Fruit fly (Drosophila melanogaster) whole organism, embryonic: ENCODE results near the gene CG14669.

Source experiments
- Aef1 ChIP-seq: fragments of 200-800 bp; sonication (Bioruptor generic); IDR thresholded peaks from 3 replicates; pipeline ENCODE4 v1.3.6; 2022; ENCODE audit warnings: missing biosample characterization, missing genetic modification characterization
- BEAF-32 ChIP-seq: fragments of 200-800 bp; sonication (Bioruptor generic); optimal IDR thresholded peaks from 3 replicates; lab custom pipeline; 2017; ENCODE audit warnings: missing biosample characterization, missing genetic modification characterization, mild to moderate bottlenecking, moderate library complexity, missing genetic modification reagents
- CG11456 ChIP-seq: fragments of 200-800 bp; sonication (Bioruptor generic); IDR thresholded peaks from 3 replicates; pipeline ENCODE4 v1.3.6; 2022; ENCODE audit warnings: missing biosample characterization, missing genetic modification characterization
- CG11695 ChIP-seq: fragments of 200-800 bp; sonication (Bioruptor generic); IDR thresholded peaks from 3 replicates; pipeline ENCODE4 v1.3.6; 2022; ENCODE audit warnings: missing biosample characterization, missing genetic modification characterization
- CG14441 ChIP-seq: fragments of 200-800 bp; sonication (Bioruptor generic); IDR thresholded peaks from 2 replicates; pipeline ENCODE4 v1.3.6; 2022; ENCODE audit warnings: missing biosample characterization, missing genetic modification characterization
- CG17328 ChIP-seq: fragments of 200-800 bp; sonication (Bioruptor generic); IDR thresholded peaks from 2 replicates; pipeline ENCODE4 v1.3.6; 2022; ENCODE audit warnings: missing biosample characterization, missing genetic modification characterization
- CG17802 ChIP-seq: fragments of 200-800 bp; sonication (Bioruptor generic); optimal IDR thresholded peaks from 2 replicates; lab custom pipeline; 2018; ENCODE audit warnings: missing biosample characterization, mild to moderate bottlenecking, missing genetic modification characterization, moderate library complexity
- CG18619 ChIP-seq: fragments of 200-800 bp; sonication (Bioruptor generic); optimal IDR thresholded peaks from 3 replicates; lab custom pipeline; 2017; ENCODE audit warnings: missing biosample characterization, mild to moderate bottlenecking, missing genetic modification characterization
- CG2116 ChIP-seq: fragments of 200-800 bp; sonication (Bioruptor generic); optimal IDR thresholded peaks from 3 replicates; lab custom pipeline; 2018; ENCODE audit warnings: missing biosample characterization, mild to moderate bottlenecking, missing genetic modification characterization
- CG31441 ChIP-seq: fragments of 200-800 bp; sonication (Bioruptor generic); IDR thresholded peaks from 2 replicates; pipeline ENCODE4 v1.3.6; 2022; ENCODE audit warnings: missing biosample characterization, missing genetic modification characterization
- CG34376 ChIP-seq: fragments of 200-800 bp; sonication (Bioruptor generic); optimal IDR thresholded peaks from 2 replicates; lab custom pipeline; 2018; ENCODE audit warnings: missing biosample characterization, mild to moderate bottlenecking, missing genetic modification characterization
- CG3847 ChIP-seq: fragments of 200-800 bp; sonication (Bioruptor generic); IDR thresholded peaks from 2 replicates; pipeline ENCODE4 v1.3.6; 2022; ENCODE audit warnings: missing biosample characterization, missing genetic modification characterization
- CG43689 ChIP-seq: fragments of 200-800 bp; sonication (Bioruptor generic); IDR thresholded peaks from 2 replicates; pipeline ENCODE4 v1.3.6; 2022; ENCODE audit warnings: missing biosample characterization, missing genetic modification characterization
- CG6765 ChIP-seq: fragments of 200-800 bp; sonication (Bioruptor generic); optimal IDR thresholded peaks from 3 replicates; lab custom pipeline; 2017; ENCODE audit warnings: missing biosample characterization, mild to moderate bottlenecking, missing genetic modification characterization
- CG7357 ChIP-seq: fragments of 200-800 bp; sonication (Bioruptor generic); IDR thresholded peaks from 3 replicates; pipeline ENCODE4 v1.3.6; 2022; ENCODE audit warnings: missing biosample characterization, missing genetic modification characterization
- CG7963 ChIP-seq: fragments of 200-800 bp; sonication (Bioruptor generic); IDR thresholded peaks from 3 replicates; pipeline ENCODE4 v1.3.6; 2022; ENCODE audit warnings: missing biosample characterization, missing genetic modification characterization; ENCODE audit not compliant: partially characterized antibody
- E2f2 ChIP-seq: fragments of 200-800 bp; sonication (Bioruptor generic); IDR thresholded peaks from 2 replicates; pipeline ENCODE4 v1.3.6; 2022; ENCODE audit warnings: missing biosample characterization, missing genetic modification characterization
- Fer3 ChIP-seq: fragments of 200-800 bp; sonication (Bioruptor generic); optimal IDR thresholded peaks from 2 replicates; lab custom pipeline; 2018; ENCODE audit warnings: missing biosample characterization, mild to moderate bottlenecking, missing genetic modification characterization, moderate library complexity
- GATAe ChIP-seq: fragments of 200-800 bp; sonication (Bioruptor generic); conservative IDR thresholded peaks from 2 replicates; pipeline ENCODE4 v1.3.6; 2022; ENCODE audit warnings: missing biosample characterization, missing genetic modification characterization
- HLH54F ChIP-seq: fragments of 200-800 bp; sonication (Bioruptor generic); optimal IDR thresholded peaks from 3 replicates; lab custom pipeline; 2016; ENCODE audit warnings: missing biosample characterization, missing genetic modification characterization
- Mes4 ChIP-seq: fragments of 200-800 bp; sonication (Bioruptor generic); optimal IDR thresholded peaks from 2 replicates; lab custom pipeline; 2016; ENCODE audit warnings: missing biosample characterization, missing genetic modification characterization
- NC2α ChIP-seq: fragments of 200-800 bp; sonication (Bioruptor generic); optimal IDR thresholded peaks from 2 replicates; lab custom pipeline; 2016; ENCODE audit warnings: missing biosample characterization, missing genetic modification characterization
- Nf-YC ChIP-seq: fragments of 200-800 bp; optimal IDR thresholded peaks from 3 replicates; lab custom pipeline; 2019; ENCODE audit warnings: missing biosample characterization, mild to moderate bottlenecking, missing genetic modification characterization, moderate library complexity
- Sry-δ ChIP-seq: fragments of 200-800 bp; sonication (Bioruptor generic); optimal IDR thresholded peaks from 2 replicates; lab custom pipeline; 2016; ENCODE audit warnings: missing biosample characterization, missing genetic modification characterization
- Xrp1 ChIP-seq: fragments of 200-800 bp; sonication (Bioruptor generic); IDR thresholded peaks from 2 replicates; pipeline ENCODE4 v1.3.6; 2022; ENCODE audit warnings: missing biosample characterization, missing genetic modification characterization
- abd-A ChIP-seq: fragments of 200-800 bp; sonication (Bioruptor generic); optimal IDR thresholded peaks from 3 replicates; lab custom pipeline; 2019; ENCODE audit warnings: missing biosample characterization, mild to moderate bottlenecking, missing genetic modification characterization, moderate library complexity
- ase ChIP-seq: fragments of 200-800 bp; sonication (Bioruptor generic); IDR thresholded peaks from 3 replicates; pipeline ENCODE4 v1.3.6; 2022; ENCODE audit warnings: missing biosample characterization, missing genetic modification characterization
- ato ChIP-seq: fragments of 200-800 bp; sonication (Bioruptor generic); IDR thresholded peaks from 2 replicates; pipeline ENCODE4 v1.3.6; 2022; ENCODE audit warnings: missing biosample characterization, missing genetic modification characterization; ENCODE audit not compliant: partially characterized antibody
- bowl ChIP-seq: fragments of 200-800 bp; sonication (Bioruptor generic); IDR thresholded peaks from 2 replicates; pipeline ENCODE4 v1.3.6; 2022; ENCODE audit warnings: missing biosample characterization, missing genetic modification characterization
- br ChIP-seq: fragments of >200 bp; optimal IDR thresholded peaks from 2 replicates; lab custom pipeline; 2017
- cato ChIP-seq: fragments of 200-800 bp; sonication (Bioruptor generic); optimal IDR thresholded peaks from 2 replicates; lab custom pipeline; 2016; ENCODE audit warnings: missing biosample characterization, missing genetic modification characterization, borderline replicate concordance
- crc ChIP-seq: fragments of 200-800 bp; sonication (Bioruptor generic); optimal IDR thresholded peaks from 2 replicates; lab custom pipeline; 2016; ENCODE audit warnings: missing biosample characterization, missing genetic modification characterization
- dan ChIP-seq: fragments of 200-800 bp; sonication (Bioruptor generic); IDR thresholded peaks from 2 replicates; pipeline ENCODE4 v1.3.6; 2022; ENCODE audit warnings: missing biosample characterization, missing genetic modification characterization
- emc ChIP-seq: fragments of 200-800 bp; sonication (Bioruptor generic); optimal IDR thresholded peaks from 2 replicates; lab custom pipeline; 2016; ENCODE audit warnings: missing biosample characterization, missing genetic modification characterization
- gcm2 ChIP-seq: fragments of 200-800 bp; sonication (Bioruptor generic); optimal IDR thresholded peaks from 2 replicates; lab custom pipeline; 2016; ENCODE audit warnings: missing biosample characterization, missing genetic modification characterization
- kay ChIP-seq: fragments of 200-800 bp; sonication (Bioruptor generic); optimal IDR thresholded peaks from 2 replicates; lab custom pipeline; 2016; ENCODE audit warnings: missing biosample characterization, missing genetic modification characterization
- klu ChIP-seq: fragments of 200-800 bp; sonication (Bioruptor generic); IDR thresholded peaks from 2 replicates; pipeline ENCODE4 v1.3.6; 2022; ENCODE audit warnings: missing biosample characterization, missing genetic modification characterization
- kni ChIP-seq: fragments of 200-800 bp; sonication (Bioruptor generic); optimal IDR thresholded peaks from 3 replicates; lab custom pipeline; 2017; ENCODE audit warnings: mild to moderate bottlenecking, missing biosample characterization, missing genetic modification reagents, missing genetic modification characterization
- lbe ChIP-seq: fragments of 200-800 bp; sonication (Bioruptor generic); optimal IDR thresholded peaks from 2 replicates; lab custom pipeline; 2016; ENCODE audit warnings: missing biosample characterization, mild to moderate bottlenecking, missing genetic modification characterization
- nmo ChIP-seq: fragments of 200-800 bp; sonication (Bioruptor generic); optimal IDR thresholded peaks from 2 replicates; lab custom pipeline; 2018; ENCODE audit warnings: missing biosample characterization, mild to moderate bottlenecking, missing genetic modification characterization, moderate library complexity
- pros ChIP-seq: fragments of 200-800 bp; sonication (Bioruptor generic); optimal IDR thresholded peaks from 3 replicates; lab custom pipeline; 2019; ENCODE audit warnings: missing biosample characterization, mild to moderate bottlenecking, missing genetic modification characterization, moderate library complexity
- repo ChIP-seq: fragments of 200-800 bp; sonication (Bioruptor generic); optimal IDR thresholded peaks from 2 replicates; lab custom pipeline; 2016; ENCODE audit warnings: missing biosample characterization, missing genetic modification characterization
- rib ChIP-seq: fragments of 200-800 bp; sonication (Bioruptor generic); IDR thresholded peaks from 2 replicates; pipeline ENCODE4 v1.3.6; 2022; ENCODE audit warnings: missing biosample characterization, missing genetic modification characterization
- run ChIP-seq: fragments of 200-800 bp; sonication (Bioruptor generic); optimal IDR thresholded peaks from 3 replicates; lab custom pipeline; 2018; ENCODE audit warnings: missing biosample characterization, mild to moderate bottlenecking, missing genetic modification characterization
- sna ChIP-seq: fragments of 200-800 bp; sonication (Bioruptor generic); IDR thresholded peaks from 2 replicates; pipeline ENCODE4 v1.3.6; 2022; ENCODE audit warnings: missing biosample characterization, missing genetic modification characterization; ENCODE audit not compliant: partially characterized antibody
- sob ChIP-seq: fragments of 200-800 bp; sonication (Bioruptor generic); IDR thresholded peaks from 2 replicates; pipeline ENCODE4 v1.3.6; 2022; ENCODE audit warnings: missing biosample characterization, missing genetic modification characterization
- tll ChIP-seq, 2 experiments: fragments of 200-800 bp in 1 of 2; fragments of >200 bp in 1 of 2; sonication (Bioruptor generic) in 1 of 2; optimal IDR thresholded peaks; 2 replicates each; lab custom pipeline; 2017 to 2019; ENCODE audit warnings: missing biosample characterization in 2 of 2, missing genetic modification characterization in 2 of 2, mild to moderate bottlenecking in 1 of 2, moderate library complexity in 1 of 2
- toy ChIP-seq: fragments of 200-800 bp; sonication (Bioruptor generic); IDR thresholded peaks from 2 replicates; pipeline ENCODE4 v1.3.6; 2022; ENCODE audit warnings: missing biosample characterization, missing genetic modification characterization
- z ChIP-seq: fragments of 200-800 bp; sonication (Bioruptor generic); IDR thresholded peaks from 3 replicates; pipeline ENCODE4 v1.3.6; 2022; ENCODE audit warnings: missing biosample characterization, missing genetic modification characterization
- zen2 ChIP-seq: fragments of 200-800 bp; sonication (Bioruptor generic); IDR thresholded peaks from 3 replicates; pipeline ENCODE4 v1.3.6; 2022; ENCODE audit warnings: missing biosample characterization, missing genetic modification characterization; ENCODE audit not compliant: partially characterized antibody

CG14669 gene

dm6 chr3R:5463199-5463949 is 49.0 kb downstream of the CG14669 start (continued):
- no peak for TF ChIP-seq zen2 (GFP tag; lab: Robert Waterston, UW)
- TF ChIP-seq nmo (GFP tag; lab: Kevin White, UChicago) = peak; percentile 7
- TF ChIP-seq CG3847 = no peak
- TF ChIP-seq bowl (GFP tag; lab: Robert Waterston, UW) = 0 out of 2 replicates have a peak, but pooled peaks have one; percentile 20
- no peak for TF ChIP-seq rib (GFP tag; lab: Robert Waterston, UW)
- TF ChIP-seq Nf-YC (tag; lab: Kevin White, UChicago) = peak; percentile 26
- TF ChIP-seq Fer3 = no peak
- TF ChIP-seq gcm2 = no peak
- no peak for TF ChIP-seq CG7963 (GFP tag; lab: Robert Waterston, UW)
- no peak for TF ChIP-seq run (tag; lab: Kevin White, UChicago)
- TF ChIP-seq repo (GFP tag; lab: Kevin White, UChicago) = no peak
- peak; percentile 58 for TF ChIP-seq CG34376 (GFP tag; lab: Kevin White, UChicago)
- no peak for TF ChIP-seq CG43689 (GFP tag; lab: Robert Waterston, UW)
- no peak for TF ChIP-seq CG11456
- no peak for TF ChIP-seq E2f2
- no peak for TF ChIP-seq CG31441 (GFP tag; lab: Robert Waterston, UW)
- TF ChIP-seq kni (GFP tag; lab: Kevin White, UChicago) = no peak
- TF ChIP-seq NC2α (GFP tag; lab: Kevin White, UChicago) = no peak
- TF ChIP-seq CG17802 (tag; lab: Kevin White, UChicago) = no peak
- no peak for TF ChIP-seq ase (GFP tag; lab: Robert Waterston, UW)
- TF ChIP-seq emc (GFP tag; lab: Kevin White, UChicago) = no peak
- TF ChIP-seq sna = 0 out of 2 replicates have a peak, but pooled peaks have one; percentile 11
- no peak for TF ChIP-seq HLH54F
- TF ChIP-seq z (GFP tag; lab: Robert Waterston, UW) = no peak
- no peak for TF ChIP-seq CG7357
- TF ChIP-seq CG18619 (GFP tag; lab: Kevin White, UChicago) = no peak
- TF ChIP-seq CG14441 = no peak
- no peak for TF ChIP-seq toy (GFP tag; lab: Robert Waterston, UW)
- no peak for TF ChIP-seq CG11695 (GFP tag; lab: Robert Waterston, UW)
- TF ChIP-seq klu (GFP tag; lab: Robert Waterston, UW) = no peak
- TF ChIP-seq CG6765 (GFP tag; lab: Kevin White, UChicago) = no peak
- peak in 1 of 2 experiments; percentile 41 for TF ChIP-seq tll (GFP tag; optimal IDR thresholded peaks at IDR 0.05; lab: Kevin White, UChicago)
- no peak for TF ChIP-seq cato (GFP tag; lab: Kevin White, UChicago)
- TF ChIP-seq abd-A (tag; lab: Kevin White, UChicago) = no peak
- no peak for TF ChIP-seq Xrp1 (GFP tag; lab: Robert Waterston, UW)
- peak; percentile 73 for TF ChIP-seq kay (GFP tag; lab: Kevin White, UChicago)
- no peak for TF ChIP-seq sob (GFP tag; lab: Robert Waterston, UW)
- TF ChIP-seq ato = no peak
- peak; percentile 8 for TF ChIP-seq CG2116 (GFP tag; lab: Kevin White, UChicago)
- TF ChIP-seq BEAF-32 (GFP tag; lab: Kevin White, UChicago) = peak; percentile 34
- no peak for TF ChIP-seq GATAe
- peak; percentile 25 for TF ChIP-seq pros
- 0 out of 2 replicates have a peak, but pooled peaks have one; percentile 20 for TF ChIP-seq CG17328 (GFP tag; lab: Robert Waterston, UW)
- TF ChIP-seq crc (GFP tag; lab: Kevin White, UChicago) = no peak
- no peak for TF ChIP-seq dan (GFP tag; lab: Robert Waterston, UW)
- TF ChIP-seq Aef1 (GFP tag; lab: Robert Waterston, UW) = no peak
- no peak for TF ChIP-seq br (lab: Kevin White, UChicago)
- no peak for TF ChIP-seq lbe (GFP tag; lab: Kevin White, UChicago)
- TF ChIP-seq Mes4 (GFP tag; lab: Kevin White, UChicago) = no peak
- peak; percentile 35 for TF ChIP-seq Sry-δ (GFP tag; lab: Kevin White, UChicago)
